Worm (Caenorhabditis elegans) whole organism, L3 larva: ENCODE data around the gene F54B11.4.
A peak's percentile ranks its signal among the peaks of the same experiment; 100 is the strongest.

Source experiments
- ama-1 ChIP-seq: fragments of 150-350 bp; optimal IDR thresholded peaks from 2 replicates; lab custom pipeline; 2018
- ceh-16 ChIP-seq: sonication (generic microtip); optimal IDR thresholded peaks from 2 replicates; lab custom pipeline; 2017; ENCODE audit warnings: missing biosample characterization, missing genetic modification characterization
- ceh-82 ChIP-seq: fragments of 150-350 bp; optimal IDR thresholded peaks from 2 replicates; lab custom pipeline; 2014; ENCODE audit warnings: missing biosample characterization, missing genetic modification characterization
- ceh-9 ChIP-seq: sonication (generic microtip); optimal IDR thresholded peaks from 2 replicates; lab custom pipeline; 2018; ENCODE audit warnings: missing biosample characterization, missing genetic modification characterization
- daf-12 ChIP-seq: fragments of 150-350 bp; optimal IDR thresholded peaks from 2 replicates; lab custom pipeline; 2014; ENCODE audit warnings: missing biosample characterization, missing genetic modification reagents, missing genetic modification characterization
- egl-27 ChIP-seq: sonication (generic microtip); optimal IDR thresholded peaks from 4 replicates; lab custom pipeline; 2017; ENCODE audit warnings: missing biosample characterization, missing genetic modification reagents, missing genetic modification characterization
- elt-1 ChIP-seq: fragments of 150-350 bp; optimal IDR thresholded peaks from 2 replicates; lab custom pipeline; 2014; ENCODE audit warnings: missing biosample characterization, missing genetic modification characterization
- elt-2 ChIP-seq: sonication (generic microtip); optimal IDR thresholded peaks from 2 replicates; lab custom pipeline; 2016; ENCODE audit warnings: missing genetic modification reagents, mild to moderate bottlenecking, missing genetic modification characterization, missing compliant biosample characterization
- elt-3 ChIP-seq, 3 experiments: fragments of 150-350 bp in 1 of 3; sonication (generic microtip) in 2 of 3; optimal IDR thresholded peaks; 2 replicates in 2 of 3; 4 replicates in 1 of 3; lab custom pipeline; 2014 to 2017; ENCODE audit warnings: missing biosample characterization in 3 of 3, missing genetic modification characterization in 3 of 3
- eor-1 ChIP-seq, 2 experiments: fragments of 150-350 bp; optimal IDR thresholded peaks; 2 replicates each; lab custom pipeline; 2014 to 2018; ENCODE audit warnings: missing biosample characterization in 2 of 2, missing genetic modification characterization in 2 of 2
- fkh-10 ChIP-seq: sonication (generic microtip); optimal IDR thresholded peaks from 2 replicates; lab custom pipeline; 2017; ENCODE audit warnings: missing biosample characterization, missing genetic modification reagents, missing genetic modification characterization
- fkh-2 ChIP-seq: fragments of 150-350 bp; optimal IDR thresholded peaks from 2 replicates; lab custom pipeline; 2014; ENCODE audit warnings: missing biosample characterization, missing genetic modification reagents, missing genetic modification characterization
- hmg-11 ChIP-seq: sonication (generic microtip); optimal IDR thresholded peaks from 2 replicates; lab custom pipeline; 2016; ENCODE audit warnings: missing genetic modification characterization, missing compliant biosample characterization
- jun-1 ChIP-seq: fragments of 150-350 bp; optimal IDR thresholded peaks from 2 replicates; lab custom pipeline; 2014; ENCODE audit warnings: missing biosample characterization, missing genetic modification reagents, missing genetic modification characterization
- lin-15B ChIP-seq: fragments of 150-350 bp; optimal IDR thresholded peaks from 2 replicates; lab custom pipeline; 2014; ENCODE audit warnings: missing biosample characterization, missing genetic modification characterization
- lin-39 ChIP-seq: fragments of 150-350 bp; optimal IDR thresholded peaks from 2 replicates; lab custom pipeline; 2018; ENCODE audit warnings: missing biosample characterization, missing genetic modification reagents, missing genetic modification characterization
- nhr-11 ChIP-seq: fragments of 150-350 bp; optimal IDR thresholded peaks from 2 replicates; lab custom pipeline; 2014; ENCODE audit warnings: missing biosample characterization, missing genetic modification characterization
- nhr-12 ChIP-seq: fragments of 150-350 bp; optimal IDR thresholded peaks from 2 replicates; lab custom pipeline; 2014; ENCODE audit warnings: missing biosample characterization, missing genetic modification characterization
- nhr-23 ChIP-seq: fragments of 150-350 bp; optimal IDR thresholded peaks from 2 replicates; lab custom pipeline; 2014; ENCODE audit warnings: missing biosample characterization, missing genetic modification reagents, missing genetic modification characterization
- nhr-25 ChIP-seq: sonication (generic microtip); optimal IDR thresholded peaks from 2 replicates; lab custom pipeline; 2017; ENCODE audit warnings: missing biosample characterization, missing genetic modification characterization
- nhr-43 ChIP-seq: sonication (generic microtip); optimal IDR thresholded peaks from 2 replicates; lab custom pipeline; 2016; ENCODE audit warnings: mild to moderate bottlenecking, missing genetic modification characterization, missing compliant biosample characterization; ENCODE audit not compliant: poor library complexity, severe bottlenecking
- nhr-76 ChIP-seq: fragments of 150-350 bp; sonication (generic microtip); optimal IDR thresholded peaks from 5 replicates; lab custom pipeline; 2014; ENCODE audit warnings: missing biosample characterization, missing genetic modification characterization
- nhr-77 ChIP-seq: fragments of 150-350 bp; optimal IDR thresholded peaks from 2 replicates; lab custom pipeline; 2014; ENCODE audit warnings: missing biosample characterization, missing genetic modification characterization
- pha-4 ChIP-seq: fragments of 150-350 bp; optimal IDR thresholded peaks from 2 replicates; lab custom pipeline; 2014; ENCODE audit warnings: missing biosample characterization, missing genetic modification reagents, missing genetic modification characterization
- sea-2 ChIP-seq: fragments of 150-350 bp; sonication (generic microtip); optimal IDR thresholded peaks from 4 replicates; lab custom pipeline; 2014; ENCODE audit warnings: missing biosample characterization, missing genetic modification reagents, missing genetic modification characterization
- skn-1 ChIP-seq: fragments of 150-350 bp; optimal IDR thresholded peaks from 2 replicates; lab custom pipeline; 2014; ENCODE audit warnings: missing biosample characterization, missing genetic modification characterization
- snpc-4 ChIP-seq: fragments of 150-350 bp; optimal IDR thresholded peaks from 2 replicates; lab custom pipeline; 2014; ENCODE audit warnings: missing biosample characterization, missing genetic modification characterization
- tbx-2 ChIP-seq: sonication (generic microtip); optimal IDR thresholded peaks from 2 replicates; lab custom pipeline; 2016; ENCODE audit warnings: mild to moderate bottlenecking, missing genetic modification characterization, missing compliant biosample characterization
- unc-62 ChIP-seq: fragments of 150-350 bp; sonication (generic microtip); optimal IDR thresholded peaks from 4 replicates; lab custom pipeline; 2014; ENCODE audit warnings: missing biosample characterization, missing genetic modification reagents, missing genetic modification characterization
- zag-1 ChIP-seq: fragments of 150-350 bp; optimal IDR thresholded peaks from 2 replicates; lab custom pipeline; 2014; ENCODE audit warnings: missing biosample characterization, missing genetic modification characterization
- ztf-11 ChIP-seq: fragments of 150-350 bp; optimal IDR thresholded peaks from 2 replicates; lab custom pipeline; 2014; ENCODE audit warnings: missing biosample characterization, missing genetic modification characterization
- ztf-4 ChIP-seq: fragments of 150-350 bp; optimal IDR thresholded peaks from 2 replicates; lab custom pipeline; 2014; ENCODE audit warnings: missing biosample characterization, missing genetic modification characterization

Gene F54B11.4

ce11 chrX:13584725-13585371 lies 7.6 kb upstream of the F54B11.4 start, which contains the start of gene unc-84:
TSS of gene unc-84 (plus strand) at chrX:13584775.
- no peak for TF ChIP-seq skn-1 (tag; lab: Kevin White, UChicago)
- peak; percentile 2 for TF ChIP-seq elt-2 (tag; lab: Kevin White, UChicago)
- TF ChIP-seq pha-4 (tag; lab: Kevin White, UChicago), result peak; percentile 48
- TF ChIP-seq fkh-2, result no peak
- no peak for TF ChIP-seq jun-1 (tag; lab: Kevin White, UChicago)
- peak; percentile 16 for TF ChIP-seq lin-15B (tag; lab: Kevin White, UChicago)
- no peak for TF ChIP-seq nhr-23 (tag; lab: Kevin White, UChicago)

ce11 chrX:13589735-13590134 lies 2.7 kb upstream of the F54B11.4 start, which contains the start of gene col-9:
TSS of gene col-9 (plus strand) at chrX:13590035.
- TF ChIP-seq fkh-2 (no peak), eor-1 (tag; optimal IDR thresholded peaks at IDR 0.05; lab: Kevin White, UChicago) (no peak), ceh-16 (tag; lab: Kevin White, UChicago) (no peak), snpc-4 (tag; lab: Kevin White, UChicago) (no peak), unc-62 (GFP tag; lab: Kevin White, UChicago) (no peak), nhr-43 (tag; lab: Kevin White, UChicago) (no peak), nhr-77 (tag; lab: Kevin White, UChicago) (no peak), daf-12 (no peak), nhr-76 (tag; lab: Kevin White, UChicago) (no peak), lin-39 (no peak), lin-15B (tag; lab: Kevin White, UChicago) (no peak)

DNA sequence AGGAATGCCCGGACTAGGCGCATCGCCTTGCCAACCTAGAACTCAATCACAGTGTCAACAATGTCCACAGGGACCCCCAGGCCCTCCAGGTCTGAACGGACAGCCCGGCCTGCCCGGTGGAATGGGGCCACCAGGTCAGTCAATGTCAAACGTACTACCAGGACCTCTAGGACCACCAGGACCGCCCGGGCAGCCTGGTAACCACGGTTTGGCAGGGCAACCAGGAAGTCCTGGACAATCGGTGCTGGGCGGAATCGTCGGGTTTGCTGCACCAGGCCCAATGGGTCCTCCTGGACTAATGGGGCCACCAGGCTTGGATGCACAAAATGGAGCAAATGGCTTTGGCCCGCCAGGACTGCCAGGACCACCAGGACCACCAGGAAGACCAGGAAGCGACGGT lies 1.8 kb upstream of the F54B11.4 start:
- TF ChIP-seq ceh-82 (tag; lab: Kevin White, UChicago) (no peak), unc-62 (GFP tag; lab: Kevin White, UChicago) (no peak), ztf-11 (no peak), egl-27 (no peak), elt-1 (tag; lab: Kevin White, UChicago) (no peak), skn-1 (tag; lab: Kevin White, UChicago) (no peak), nhr-11 (no peak), nhr-12 (tag; lab: Kevin White, UChicago) (no peak), ama-1 (no peak), zag-1 (tag; lab: Kevin White, UChicago) (no peak), nhr-25 (tag; lab: Kevin White, UChicago) (no peak), ceh-9 (tag; lab: Kevin White, UChicago) (no peak), ztf-4 (tag; lab: Kevin White, UChicago) (no peak)
- TF ChIP-seq, all 47 proteins: peak for 0

ce11 chrX:13591175-13591574 lies 1.3 kb upstream of the F54B11.4 start, which contains the start of gene col-44:
TSS of gene col-44 (plus strand) at chrX:13591475.
- TF ChIP-seq fkh-10 (GFP tag; lab: Kevin White, UChicago), result no peak
- no peak for TF ChIP-seq zag-1 (tag; lab: Kevin White, UChicago)
- no peak for TF ChIP-seq ceh-16 (tag; lab: Kevin White, UChicago)
- TF ChIP-seq egl-27, result no peak
- no peak for TF ChIP-seq fkh-2
- TF ChIP-seq pha-4 (tag; lab: Kevin White, UChicago), result no peak
- no peak for TF ChIP-seq lin-39
- TF ChIP-seq nhr-43 (tag; lab: Kevin White, UChicago), result no peak
- no peak for TF ChIP-seq elt-1 (tag; lab: Kevin White, UChicago)
- TF ChIP-seq nhr-11, result no peak
- TF ChIP-seq sea-2 (GFP tag; lab: Kevin White, UChicago), result no peak
- TF ChIP-seq ztf-4 (tag; lab: Kevin White, UChicago), result no peak
- TF ChIP-seq elt-2 (tag; lab: Kevin White, UChicago), result no peak
- TF ChIP-seq snpc-4 (tag; lab: Kevin White, UChicago), result no peak

- no peak for TF ChIP-seq nhr-11
- no peak for TF ChIP-seq hmg-11 (tag; lab: Kevin White, UChicago)
- no peak for TF ChIP-seq ceh-16 (tag; lab: Kevin White, UChicago)
- no peak for TF ChIP-seq fkh-2
- TF ChIP-seq tbx-2 (tag; lab: Kevin White, UChicago), result no peak
- no peak for TF ChIP-seq ztf-11
- TF ChIP-seq ceh-9 (tag; lab: Kevin White, UChicago), result no peak
- TF ChIP-seq nhr-12 (tag; lab: Kevin White, UChicago), result no peak
- TF ChIP-seq daf-12, result no peak
- no peak for TF ChIP-seq zag-1 (tag; lab: Kevin White, UChicago)
- no peak for TF ChIP-seq elt-3 (tag; optimal IDR thresholded peaks at IDR 0.05; lab: Kevin White, UChicago)
- no peak for TF ChIP-seq nhr-76 (tag; lab: Kevin White, UChicago)
- TF ChIP-seq, all 47 proteins: peak for 0
Observed at ce11 chrX:13591953-13592352, 514 bp upstream of the F54B11.4 start.
